Worm (Caenorhabditis elegans): ENCODE results near the gene cyp-25A1.
"Not testable (repeated sequence)": the region's sequence is repeated elsewhere in the genome, so short reads cannot be mapped to it uniquely, and the experiment has no call there.

Gene cyp-25A1

ce11 chrIII:3840279-3840678 lies 7.9 kb downstream of the cyp-25A1 start, which contains the start of gene C36A4.11:
Gene C36A4.11 (plus strand): TSS chrIII:3840579.
- not testable (repeated sequence) for TF ChIP-seq C08G9.2 (tag; optimal IDR thresholded peaks at IDR 0.05); unc-3 (GFP tag; conservative IDR thresholded peaks at IDR 0.05); unc-3 (tag; optimal IDR thresholded peaks at IDR 0.05); sox-4 (tag; optimal IDR thresholded peaks at IDR 0.05)

- not testable (repeated sequence) for TF ChIP-seq madf-2, che-1, hlh-6 (tag; optimal IDR thresholded peaks at IDR 0.05)
These were observed 11.1 kb downstream of the cyp-25A1 start, which contains the start of gene C36A4.4 for ce11 chrIII:3843514-3843913. Gene C36A4.4 (minus strand): TSS chrIII:3843614.

ce11 chrIII:3844746-3845145 lies 12.4 kb downstream of the cyp-25A1 start, which contains the start of gene maph-1.3:
Gene maph-1.3 (plus strand): TSS chrIII:3844893.
- not testable (repeated sequence) for TF ChIP-seq ets-4 (tag; optimal IDR thresholded peaks at IDR 0.05); odd-2 (tag; optimal IDR thresholded peaks at IDR 0.05); dmd-4 (tag; optimal IDR thresholded peaks at IDR 0.05; ENCODE audit: borderline replicate concordance)

DNA sequence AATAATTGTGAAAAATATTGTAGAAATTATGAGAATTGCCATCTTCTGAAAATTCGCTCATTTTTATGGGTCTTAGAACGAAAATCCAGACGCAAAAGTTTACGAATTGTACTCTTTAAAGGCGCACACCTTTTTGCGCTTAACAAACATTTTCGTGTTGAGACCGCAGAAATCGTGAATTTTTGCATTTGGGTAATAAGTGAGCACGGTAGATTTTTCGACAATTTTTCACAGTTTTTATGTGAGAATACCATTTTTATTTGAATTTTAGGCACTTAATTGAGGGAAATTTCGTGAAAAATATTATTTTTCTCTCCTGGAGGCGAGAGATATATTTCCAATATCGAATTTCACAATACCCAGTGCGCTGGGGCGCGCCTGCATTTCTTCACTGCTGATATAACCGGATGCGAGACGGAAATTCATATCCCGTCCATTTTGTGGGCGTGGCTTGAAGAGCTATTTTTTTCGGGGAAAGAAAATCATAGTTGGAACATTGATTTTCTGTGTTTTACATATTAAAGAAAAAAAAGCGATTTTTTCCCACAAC lies 19.7 kb downstream of the cyp-25A1 start, which contains the start of gene cyp-25A4:
Gene cyp-25A4, minus strand, starts transcription at position 51 of the 550 bp plus-strand sequence.
- peak; percentile 3 for TF ChIP-seq ceh-34 (tag; optimal IDR thresholded peaks at IDR 0.05)

DNA sequence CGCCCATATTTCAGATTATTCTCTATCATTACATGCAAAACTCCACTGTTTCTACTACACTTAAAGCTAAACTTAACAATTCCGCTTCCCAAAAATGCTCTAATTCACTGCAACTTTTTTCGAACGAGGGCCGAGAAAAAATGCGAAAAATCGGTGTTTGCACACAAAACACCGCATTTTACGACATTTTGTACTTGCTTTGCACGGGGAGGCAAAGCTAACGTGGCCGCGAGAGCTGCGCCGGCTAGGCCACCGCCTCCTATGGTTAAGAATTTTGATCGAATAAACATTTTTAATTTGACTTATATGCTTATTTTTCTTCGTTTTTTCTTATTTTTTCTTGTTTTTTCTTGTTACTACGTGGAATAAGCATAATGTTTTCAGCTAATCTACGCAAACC lies 22.5 kb downstream of the cyp-25A1 start:
- TF ChIP-seq ceh-45 (GFP tag; IDR thresholded peaks at IDR 0.05) (0 out of 2 replicates have a peak, but pooled peaks have one; percentile 59), ceh-31 (tag; optimal IDR thresholded peaks at IDR 0.05) (peak; percentile 29)

DNA sequence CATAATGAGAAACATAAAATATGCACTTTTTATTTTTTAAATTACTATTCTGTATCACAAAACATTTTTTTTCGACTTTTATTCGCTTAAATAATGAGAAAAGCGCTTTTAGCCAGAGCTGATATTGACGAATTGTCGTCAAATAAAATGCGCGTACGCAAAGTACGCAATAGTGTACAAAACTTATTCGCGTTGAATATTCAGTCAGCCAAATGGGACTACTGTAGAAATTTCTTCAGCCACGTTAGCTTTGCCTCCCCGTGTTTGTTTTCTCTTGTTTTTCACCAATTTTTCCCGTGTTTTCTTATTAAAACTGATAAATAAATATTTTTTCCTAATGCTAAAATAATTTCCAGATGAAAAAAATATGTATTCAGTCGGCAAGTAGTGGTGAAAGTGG lies 24.6 kb downstream of the cyp-25A1 start:
- peak; percentile 16 for TF ChIP-seq ceh-31 (tag; optimal IDR thresholded peaks at IDR 0.05)

DNA sequence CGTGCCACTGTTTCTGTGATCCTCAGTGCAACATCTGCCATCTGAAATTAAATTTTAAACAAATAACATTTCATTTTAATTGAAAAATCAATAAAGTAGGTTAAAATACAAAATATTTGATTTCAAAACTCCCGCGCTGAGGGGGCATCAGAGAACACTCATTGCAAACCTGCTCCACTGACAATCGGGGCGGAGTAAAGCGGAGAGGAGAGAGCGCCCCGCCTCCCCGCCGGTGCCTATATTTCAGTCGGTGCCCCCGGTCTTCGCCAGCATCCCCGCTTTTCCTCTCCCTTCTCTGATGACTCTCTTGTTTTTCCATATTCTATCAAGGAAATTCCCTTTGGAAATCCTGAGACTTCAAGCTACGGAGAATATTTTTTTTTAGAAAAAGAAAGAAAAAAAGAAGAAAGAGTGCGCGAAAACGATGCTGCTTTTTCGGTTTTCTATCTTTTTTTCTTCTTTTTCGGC lies 30.6 kb downstream of the cyp-25A1 start, which contains the start of gene brc-1:
Gene brc-1, minus strand, starts transcription at position 51 of the 468 bp plus-strand sequence.
- TF ChIP-seq odd-2 (tag; optimal IDR thresholded peaks at IDR 0.05) (no peak), pat-9 (tag; optimal IDR thresholded peaks at IDR 0.05) (peak; percentile 8), T23F11.4 (GFP tag; optimal IDR thresholded peaks at IDR 0.05) (peak; percentile 28), lim-6 (tag; optimal IDR thresholded peaks at IDR 0.05) (no peak), unc-55 (GFP tag; optimal IDR thresholded peaks at IDR 0.05) (peak; percentile 21), syd-9 (tag; optimal IDR thresholded peaks at IDR 0.05) (no peak), nhr-232 (tag; optimal IDR thresholded peaks at IDR 0.05) (no peak), hlh-15 (tag; optimal IDR thresholded peaks at IDR 0.05) (peak; percentile 11), tbx-7 (tag; optimal IDR thresholded peaks at IDR 0.05) (no peak), unc-86 (tag; optimal IDR thresholded peaks at IDR 0.05) (peak; percentile 50), unc-3 (GFP tag; conservative IDR thresholded peaks at IDR 0.05) (peak; percentile 57; the same call in 1 of the 2 replicates), unc-3 (tag; optimal IDR thresholded peaks at IDR 0.05) (peak; percentile 60), ceh-34 (tag; optimal IDR thresholded peaks at IDR 0.05) (peak; percentile 77), pax-1 (tag; optimal IDR thresholded peaks at IDR 0.05) (peak; percentile 65), ceh-19 (GFP tag; optimal IDR thresholded peaks at IDR 0.05) (peak; percentile 54), C38D4.7 (GFP tag; optimal IDR thresholded peaks at IDR 0.05) (no peak), dve-1 (tag; optimal IDR thresholded peaks at IDR 0.05) (peak; percentile 57), elt-2 (tag; optimal IDR thresholded peaks at IDR 0.05) (peak; percentile 17), madf-2 (tag; optimal IDR thresholded peaks at IDR 0.05) (no peak), nfya-1 (tag; optimal IDR thresholded peaks at IDR 0.05) (peak; percentile 91), ceh-18 (tag; optimal IDR thresholded peaks at IDR 0.05) (peak; percentile 85), rnt-1 (tag; optimal IDR thresholded peaks at IDR 0.05) (peak; percentile 44), fkh-10 (GFP tag; optimal IDR thresholded peaks at IDR 0.05) (peak; percentile 13), che-1 (tag; optimal IDR thresholded peaks at IDR 0.05) (no peak), ceh-24 (tag; optimal IDR thresholded peaks at IDR 0.05) (no peak), ceh-48 (tag; optimal IDR thresholded peaks at IDR 0.05) (peak; percentile 49), nhr-11 (tag; optimal IDR thresholded peaks at IDR 0.05) (no peak), sox-4 (tag; optimal IDR thresholded peaks at IDR 0.05) (peak; percentile 31), ceh-14 (tag; optimal IDR thresholded peaks at IDR 0.05) (peak; percentile 54), ceh-31 (tag; optimal IDR thresholded peaks at IDR 0.05) (peak; percentile 86), fax-1 (tag; optimal IDR thresholded peaks at IDR 0.05) (no peak), sdc-2 (tag; optimal IDR thresholded peaks at IDR 0.05) (peak; percentile 10)

Measured in whole organism, late embryonic.